Fruit fly (Drosophila melanogaster): ENCODE data around the gene CG34174.
A peak's percentile ranks its signal among the peaks of the same experiment; 100 is the strongest.

CG34174 gene

dm6 chr2L:2209002-2209401 is 5.1 kb upstream of the CG34174 start, which contains the start of gene CG33124:
Gene CG33124 (minus strand): TSS chr2L:2209102.
- TF ChIP-seq jim (GFP tag; optimal IDR thresholded peaks at IDR 0.05) (no peak), Hr83 (GFP tag; optimal IDR thresholded peaks at IDR 0.05; ENCODE audit: poor library complexity, severe bottlenecking) (no peak), pan (optimal IDR thresholded peaks at IDR 0.05) (no peak), dmrt93B (GFP tag; optimal IDR thresholded peaks at IDR 0.05) (no peak), Dif (GFP tag; optimal IDR thresholded peaks at IDR 0.05; ENCODE audit: partially characterized antibody) (no peak), CrebA (GFP tag; optimal IDR thresholded peaks at IDR 0.05; ENCODE audit: borderline replicate concordance) (no peak), Vsx2 (GFP tag; optimal IDR thresholded peaks at IDR 0.05; ENCODE audit: partially characterized antibody) (no peak), GATAd (GFP tag; optimal IDR thresholded peaks at IDR 0.05) (no peak), Sp1 (GFP tag; optimal IDR thresholded peaks at IDR 0.05) (no peak), tai (GFP tag; optimal IDR thresholded peaks at IDR 0.05) (no peak), fru (GFP tag; optimal IDR thresholded peaks at IDR 0.05) (no peak), dl (GFP tag; optimal IDR thresholded peaks at IDR 0.05; ENCODE audit: insufficient read depth in 1 of 2, partially characterized antibody in 2 of 2) (no peak), sage (GFP tag; optimal IDR thresholded peaks at IDR 0.05) (no peak), HLH106 (tag; optimal IDR thresholded peaks at IDR 0.05) (no peak), usp (GFP tag; optimal IDR thresholded peaks at IDR 0.05) (no peak), CG32264 (GFP tag; optimal IDR thresholded peaks at IDR 0.05) (no peak), dsf (GFP tag; optimal IDR thresholded peaks at IDR 0.05; ENCODE audit: borderline replicate concordance) (no peak), br (GFP tag; optimal IDR thresholded peaks at IDR 0.05) (no peak), rgr (GFP tag; optimal IDR thresholded peaks at IDR 0.05) (no peak), foxo (GFP tag; optimal IDR thresholded peaks at IDR 0.05) (no peak)

dm6 chr2L:2212478-2212877 is 1.6 kb upstream of the CG34174 start, which contains the start of gene CG15385:
Gene CG15385 (minus strand): TSS chr2L:2212571.
- TF ChIP-seq pan (optimal IDR thresholded peaks at IDR 0.05): no peak
- no peak for TF ChIP-seq lola (GFP tag; optimal IDR thresholded peaks at IDR 0.05)
- TF ChIP-seq usp (GFP tag; optimal IDR thresholded peaks at IDR 0.05): no peak
- no peak for TF ChIP-seq OdsH (GFP tag; optimal IDR thresholded peaks at IDR 0.05)
- TF ChIP-seq Rel (GFP tag; optimal IDR thresholded peaks at IDR 0.05): no peak
- TF ChIP-seq Rel (tag; optimal IDR thresholded peaks at IDR 0.05): peak; percentile 54
- TF ChIP-seq psq (GFP tag; optimal IDR thresholded peaks at IDR 0.05): no peak
- no peak for TF ChIP-seq Dfd (GFP tag; optimal IDR thresholded peaks at IDR 0.05)
- no peak for TF ChIP-seq dmrt93B (GFP tag; optimal IDR thresholded peaks at IDR 0.05)
- no peak for TF ChIP-seq foxo (GFP tag; optimal IDR thresholded peaks at IDR 0.05)
- no peak for TF ChIP-seq Jra (GFP tag; optimal IDR thresholded peaks at IDR 0.05)
- no peak for TF ChIP-seq ey (GFP tag; optimal IDR thresholded peaks at IDR 0.05)
- TF ChIP-seq Hr78 (GFP tag; optimal IDR thresholded peaks at IDR 0.05): no peak
- TF ChIP-seq sv (GFP tag; optimal IDR thresholded peaks at IDR 0.05): no peak
- TF ChIP-seq Dif (GFP tag; optimal IDR thresholded peaks at IDR 0.05; ENCODE audit: partially characterized antibody): peak; percentile 61
- TF ChIP-seq h (GFP tag; optimal IDR thresholded peaks at IDR 0.05): no peak
- no peak for TF ChIP-seq CG32264 (GFP tag; optimal IDR thresholded peaks at IDR 0.05)
- no peak for TF ChIP-seq br (GFP tag; optimal IDR thresholded peaks at IDR 0.05)
- no peak for TF ChIP-seq woc (GFP tag; optimal IDR thresholded peaks at IDR 0.05)

DNA sequence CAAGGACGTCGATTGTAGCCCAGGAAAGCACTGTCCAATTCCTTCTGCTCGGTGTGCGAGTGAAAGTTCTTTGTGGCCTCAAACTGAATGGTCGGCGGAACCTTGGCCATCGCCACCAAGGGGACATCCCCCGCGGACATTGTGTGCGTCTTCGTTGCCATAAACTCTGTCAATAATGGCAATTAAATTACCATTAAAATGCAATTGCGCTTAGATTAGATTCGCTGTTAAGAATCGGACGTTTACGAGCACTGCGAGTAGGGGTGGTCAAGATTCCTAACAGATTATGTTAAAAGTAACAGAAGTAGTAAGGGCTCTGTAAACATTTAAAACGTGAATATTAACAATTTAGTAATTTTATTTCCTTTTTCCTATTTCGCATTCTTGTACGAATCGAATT is 2.0 kb downstream of the CG34174 start, which contains the start of gene daed:
TSS of gene daed (minus strand) at position 247 of the 400 bp plus-strand sequence.
- no peak for TF ChIP-seq pan (optimal IDR thresholded peaks at IDR 0.05)
- TF ChIP-seq Rel (GFP tag; optimal IDR thresholded peaks at IDR 0.05): no peak
- TF ChIP-seq Rel (tag; optimal IDR thresholded peaks at IDR 0.05): peak; percentile 86
- TF ChIP-seq Dif (GFP tag; optimal IDR thresholded peaks at IDR 0.05; ENCODE audit: partially characterized antibody): no peak
- TF ChIP-seq sv (GFP tag; optimal IDR thresholded peaks at IDR 0.05): no peak
- peak; percentile 50 for TF ChIP-seq Sp1 (GFP tag; optimal IDR thresholded peaks at IDR 0.05)
- TF ChIP-seq rgr (GFP tag; optimal IDR thresholded peaks at IDR 0.05): peak; percentile 7
- no peak for TF ChIP-seq Hr83 (GFP tag; optimal IDR thresholded peaks at IDR 0.05; ENCODE audit: poor library complexity, severe bottlenecking)

DNA sequence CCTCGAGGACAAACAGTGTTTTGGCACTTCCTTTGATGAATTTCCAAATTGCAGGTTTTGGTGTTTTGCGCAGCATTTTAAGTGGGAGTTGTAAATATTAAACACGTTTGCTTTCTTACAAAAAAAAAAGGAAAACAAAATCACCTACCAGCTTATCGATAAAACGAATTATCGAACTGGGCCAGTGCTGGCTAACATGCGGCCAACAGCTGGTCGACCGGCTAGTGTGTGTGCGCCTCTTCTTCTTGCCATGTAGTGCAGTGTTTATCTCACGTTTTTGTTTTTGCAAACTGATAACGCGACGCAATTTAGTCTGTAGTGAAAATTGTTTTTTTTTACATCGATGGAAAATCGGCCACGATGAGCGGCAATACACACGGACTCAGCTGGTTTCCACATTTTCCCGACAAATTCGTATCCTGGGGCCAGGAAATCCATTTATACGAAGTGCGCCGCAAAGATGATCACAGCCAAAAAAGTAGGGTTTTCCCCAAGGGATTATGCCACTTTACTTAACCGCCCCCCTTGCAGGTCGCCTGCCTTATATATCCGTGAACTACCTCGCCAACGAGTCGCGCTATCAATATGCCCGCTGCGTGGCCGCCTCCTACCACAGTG is 3.1 kb downstream of the CG34174 start, which contains the start of the genes CG15386, CG42371 and mio:
TSS of gene CG15386 (minus strand) at position 180 of the 618 bp plus-strand sequence.
TSS of gene CG42371 (minus strand) at position 180 of the 618 bp plus-strand sequence.
TSS of gene mio (plus strand) at position 224 of the 618 bp plus-strand sequence.
- TF ChIP-seq Jra (GFP tag; optimal IDR thresholded peaks at IDR 0.05) (no peak), GATAd (GFP tag; optimal IDR thresholded peaks at IDR 0.05) (no peak), CrebA (GFP tag; optimal IDR thresholded peaks at IDR 0.05; ENCODE audit: borderline replicate concordance) (no peak), ey (GFP tag; optimal IDR thresholded peaks at IDR 0.05) (peak; percentile 5), HLH106 (tag; optimal IDR thresholded peaks at IDR 0.05) (no peak), CG9705 (GFP tag; optimal IDR thresholded peaks at IDR 0.05) (no peak), Dfd (GFP tag; optimal IDR thresholded peaks at IDR 0.05) (no peak), CG32264 (GFP tag; optimal IDR thresholded peaks at IDR 0.05) (no peak), rgr (GFP tag; optimal IDR thresholded peaks at IDR 0.05) (peak; percentile 52), dmrt93B (GFP tag; optimal IDR thresholded peaks at IDR 0.05) (no peak), psq (GFP tag; optimal IDR thresholded peaks at IDR 0.05) (peak; percentile 5), Vsx2 (GFP tag; optimal IDR thresholded peaks at IDR 0.05; ENCODE audit: partially characterized antibody) (no peak), sv (GFP tag; optimal IDR thresholded peaks at IDR 0.05) (no peak), Mio (GFP tag; optimal IDR thresholded peaks at IDR 0.05) (no peak), lola (GFP tag; optimal IDR thresholded peaks at IDR 0.05) (no peak), N (GFP tag; optimal IDR thresholded peaks at IDR 0.05) (no peak), Dif (GFP tag; optimal IDR thresholded peaks at IDR 0.05; ENCODE audit: partially characterized antibody) (peak; percentile 8), dl (GFP tag; optimal IDR thresholded peaks at IDR 0.05; ENCODE audit: insufficient read depth in 1 of 2, partially characterized antibody in 2 of 2) (peak in 1 of 2 experiments; percentile 22), jim (GFP tag; optimal IDR thresholded peaks at IDR 0.05) (peak; percentile 70), OdsH (GFP tag; optimal IDR thresholded peaks at IDR 0.05) (peak; percentile 14), foxo (GFP tag; optimal IDR thresholded peaks at IDR 0.05) (peak in 1 of 2 experiments; percentile 41), br (GFP tag; optimal IDR thresholded peaks at IDR 0.05) (peak; percentile 55), Rel (GFP tag; optimal IDR thresholded peaks at IDR 0.05) (no peak), Rel (tag; optimal IDR thresholded peaks at IDR 0.05) (peak; percentile 86), tai (GFP tag; optimal IDR thresholded peaks at IDR 0.05) (no peak), sage (GFP tag; optimal IDR thresholded peaks at IDR 0.05) (no peak), brk (GFP tag; optimal IDR thresholded peaks at IDR 0.05) (no peak), woc (GFP tag; optimal IDR thresholded peaks at IDR 0.05) (no peak), fru (GFP tag; optimal IDR thresholded peaks at IDR 0.05) (no peak), h (GFP tag; optimal IDR thresholded peaks at IDR 0.05) (peak; percentile 40), Hr83 (GFP tag; optimal IDR thresholded peaks at IDR 0.05; ENCODE audit: poor library complexity, severe bottlenecking) (peak; percentile 83), Hr78 (GFP tag; optimal IDR thresholded peaks at IDR 0.05) (no peak)
